Worm (Caenorhabditis elegans) whole organism, midembryonic: Measurements from ENCODE around the gene F53F8.7.

Experiments
- T22C8.4 ChIP-seq: fragments of 200-800 bp; sonication (Bioruptor generic); IDR thresholded peaks from 2 replicates; pipeline ENCODE4 v1.3.6; 2022; ENCODE audit warnings: missing genetic modification characterization, missing compliant biosample characterization
- flt-1 ChIP-seq: fragments of 200-800 bp; sonication (Bioruptor generic); IDR thresholded peaks from 2 replicates; pipeline ENCODE4 v1.3.6; 2022; ENCODE audit warnings: missing genetic modification characterization, missing compliant biosample characterization
- klf-2 ChIP-seq: fragments of 200-800 bp; sonication (Bioruptor generic); conservative IDR thresholded peaks from 2 replicates; pipeline ENCODE4 v1.3.6; 2022; ENCODE audit warnings: missing genetic modification reagents, missing genetic modification characterization, missing compliant biosample characterization
- med-1 ChIP-seq: sonication (generic microtip); optimal IDR thresholded peaks from 2 replicates; lab custom pipeline; 2017; ENCODE audit warnings: missing genetic modification characterization, mild to moderate bottlenecking, missing compliant biosample characterization, antibody characterized with exemption, missing genetic modification reagents; ENCODE audit not compliant: insufficient read depth
- ref-1 ChIP-seq: fragments of 200-800 bp; sonication (Bioruptor generic); conservative IDR thresholded peaks from 2 replicates; pipeline ENCODE4 v1.3.6; 2022; ENCODE audit warnings: missing genetic modification reagents, missing genetic modification characterization, missing compliant biosample characterization
- tab-1 ChIP-seq: fragments of 200-800 bp; sonication (Bioruptor generic); IDR thresholded peaks from 2 replicates; pipeline ENCODE4 v1.3.6; 2022; ENCODE audit warnings: missing genetic modification characterization, missing compliant biosample characterization
- ztf-29 ChIP-seq: fragments of 200-800 bp; sonication (Bioruptor generic); IDR thresholded peaks from 2 replicates; pipeline ENCODE4 v1.3.6; 2022; ENCODE audit warnings: missing genetic modification reagents, missing genetic modification characterization, missing compliant biosample characterization

ce11 chrV:20662474-20662873, 35.7 kb downstream of the F53F8.7 start:
- TF ChIP-seq flt-1 (no peak), T22C8.4 (GFP tag; lab: Robert Waterston, UW) (no peak), tab-1 (GFP tag; lab: Robert Waterston, UW) (no peak), ztf-29 (no peak), med-1 (GFP tag; lab: Kevin White, UChicago) (no peak), klf-2 (GFP tag; lab: Robert Waterston, UW) (no peak), ref-1 (GFP tag; lab: Robert Waterston, UW) (no peak)
